Worm (Caenorhabditis elegans) whole organism, L4 larva: ENCODE results near the gene col-78.
"Not testable (repeated sequence)": the region's sequence is repeated elsewhere in the genome, so short reads cannot be mapped to it uniquely, and the experiment has no call there.

Experiments
- D1046.2 ChIP-seq: fragments of 200-800 bp; sonication (Bioruptor generic); IDR thresholded peaks from 2 replicates; pipeline ENCODE4 v1.3.6; 2022; ENCODE audit warnings: missing genetic modification characterization, missing compliant biosample characterization
- F26F4.8 ChIP-seq: fragments of 200-800 bp; sonication (Bioruptor generic); conservative IDR thresholded peaks from 2 replicates; pipeline ENCODE4 v1.3.6; 2022; ENCODE audit warnings: missing genetic modification characterization, missing compliant biosample characterization
- F37D6.2 ChIP-seq: sonication (generic microtip); optimal IDR thresholded peaks from 2 replicates; lab custom pipeline; 2016; ENCODE audit warnings: mild to moderate bottlenecking, missing genetic modification characterization, missing compliant biosample characterization
- F44E2.7 ChIP-seq: fragments of 200-800 bp; sonication (Bioruptor generic); IDR thresholded peaks from 2 replicates; pipeline ENCODE4 v2.1.2; 2022; ENCODE audit warnings: missing genetic modification characterization, missing compliant biosample characterization
- T20F7.1 ChIP-seq: fragments of 200-800 bp; sonication (Bioruptor generic); optimal IDR thresholded peaks from 2 replicates; lab custom pipeline; 2018; ENCODE audit warnings: mild to moderate bottlenecking, missing genetic modification characterization, missing compliant biosample characterization
- T26A8.4 ChIP-seq: fragments of 200-800 bp; sonication (Bioruptor generic); IDR thresholded peaks from 2 replicates; pipeline ENCODE4 v1.3.6; 2022; ENCODE audit warnings: missing genetic modification characterization, missing compliant biosample characterization
- Y105C5A.15 ChIP-seq: fragments of 200-800 bp; sonication (Bioruptor generic); IDR thresholded peaks from 2 replicates; pipeline ENCODE4 v1.3.6; 2022; ENCODE audit warnings: missing genetic modification characterization, missing compliant biosample characterization
- Y48G9A.11 ChIP-seq: fragments of 200-800 bp; sonication (Bioruptor generic); IDR thresholded peaks from 2 replicates; pipeline ENCODE4 v1.3.6; 2022; ENCODE audit warnings: missing genetic modification reagents, missing genetic modification characterization, missing compliant biosample characterization
- Y75B8A.6 ChIP-seq: fragments of 200-800 bp; sonication (Bioruptor generic); IDR thresholded peaks from 2 replicates; pipeline ENCODE4 v1.3.6; 2022; ENCODE audit warnings: missing genetic modification reagents, missing genetic modification characterization, missing compliant biosample characterization
- ZK337.2 ChIP-seq: fragments of 200-800 bp; sonication (Bioruptor generic); IDR thresholded peaks from 2 replicates; pipeline ENCODE4 v1.3.6; 2022; ENCODE audit warnings: missing genetic modification reagents, missing genetic modification characterization, missing compliant biosample characterization
- arid-1 ChIP-seq: fragments of 200-800 bp; sonication (Bioruptor generic); conservative IDR thresholded peaks from 2 replicates; pipeline ENCODE4 v1.3.6; 2022; ENCODE audit warnings: missing genetic modification reagents, missing genetic modification characterization, missing compliant biosample characterization
- ceh-20 ChIP-seq: fragments of 200-800 bp; sonication (Bioruptor generic); IDR thresholded peaks from 2 replicates; pipeline ENCODE4 v1.3.6; 2022; ENCODE audit warnings: missing genetic modification reagents, missing genetic modification characterization, missing compliant biosample characterization
- ceh-44 ChIP-seq: fragments of 200-800 bp; sonication (Bioruptor generic); IDR thresholded peaks from 2 replicates; pipeline ENCODE4 v1.3.6; 2022; ENCODE audit warnings: missing genetic modification reagents, missing genetic modification characterization, missing compliant biosample characterization
- dmd-6 ChIP-seq: fragments of 200-800 bp; sonication (Bioruptor generic); IDR thresholded peaks from 2 replicates; pipeline ENCODE4 v1.3.6; 2022; ENCODE audit warnings: missing genetic modification reagents, missing genetic modification characterization, missing compliant biosample characterization
- dmd-8 ChIP-seq: fragments of 200-800 bp; sonication (Bioruptor generic); IDR thresholded peaks from 2 replicates; pipeline ENCODE4 v1.3.6; 2022; ENCODE audit warnings: missing genetic modification characterization, missing compliant biosample characterization
- dmd-9 ChIP-seq: fragments of 200-800 bp; sonication (Bioruptor generic); IDR thresholded peaks from 2 replicates; pipeline ENCODE4 v1.3.6; 2022; ENCODE audit warnings: missing genetic modification reagents, missing genetic modification characterization, missing compliant biosample characterization
- egl-43 ChIP-seq: fragments of 200-800 bp; sonication (Bioruptor generic); IDR thresholded peaks from 2 replicates; pipeline ENCODE4 v1.3.6; 2022; ENCODE audit warnings: missing genetic modification reagents, missing genetic modification characterization, missing compliant biosample characterization
- fkh-10 ChIP-seq: fragments of 150-350 bp; optimal IDR thresholded peaks from 2 replicates; lab custom pipeline; 2014; ENCODE audit warnings: missing biosample characterization, missing genetic modification reagents, missing genetic modification characterization
- hmg-1.1 ChIP-seq: fragments of 200-800 bp; sonication (Bioruptor generic); IDR thresholded peaks from 2 replicates; pipeline ENCODE4 v1.3.6; 2022; ENCODE audit warnings: missing genetic modification reagents, missing genetic modification characterization, missing compliant biosample characterization
- lim-7 ChIP-seq: fragments of 200-800 bp; sonication (Bioruptor generic); IDR thresholded peaks from 2 replicates; pipeline ENCODE4 v1.3.6; 2022; ENCODE audit warnings: missing genetic modification characterization, missing compliant biosample characterization
- lin-1 ChIP-seq: fragments of 200-800 bp; sonication (Bioruptor generic); IDR thresholded peaks from 2 replicates; pipeline ENCODE4 v1.3.6; 2022; ENCODE audit warnings: missing genetic modification reagents, missing genetic modification characterization, missing compliant biosample characterization
- lin-13 ChIP-seq: fragments of 150-350 bp; optimal IDR thresholded peaks from 2 replicates; lab custom pipeline; 2014; ENCODE audit warnings: missing biosample characterization, missing genetic modification reagents, missing genetic modification characterization
- lin-29 ChIP-seq: fragments of 200-800 bp; sonication (Bioruptor generic); IDR thresholded peaks from 2 replicates; pipeline ENCODE4 v1.3.6; 2022; ENCODE audit warnings: missing genetic modification reagents, missing genetic modification characterization, missing compliant biosample characterization
- lin-38 ChIP-seq: fragments of 200-800 bp; sonication (Bioruptor generic); IDR thresholded peaks from 2 replicates; pipeline ENCODE4 v1.3.6; 2022; ENCODE audit warnings: missing genetic modification reagents, missing genetic modification characterization, missing compliant biosample characterization
- madf-5 ChIP-seq, 2 experiments: fragments of 200-800 bp; sonication (Bioruptor generic); IDR thresholded peaks; 2 replicates each; pipeline ENCODE4 v1.3.6; 2022; ENCODE audit warnings: missing compliant biosample characterization in 2 of 2, missing genetic modification characterization in 2 of 2
- madf-9 ChIP-seq: fragments of 200-800 bp; sonication (Bioruptor generic); conservative IDR thresholded peaks from 2 replicates; pipeline ENCODE4 v1.3.6; 2022; ENCODE audit warnings: missing genetic modification reagents, missing genetic modification characterization, missing compliant biosample characterization
- mdt-29 ChIP-seq: fragments of 200-800 bp; sonication (Bioruptor generic); IDR thresholded peaks from 2 replicates; pipeline ENCODE4 v1.3.6; 2022; ENCODE audit warnings: missing genetic modification reagents, missing genetic modification characterization, missing compliant biosample characterization
- mep-1 ChIP-seq: fragments of 150-350 bp; sonication (generic microtip); optimal IDR thresholded peaks from 3 replicates; lab custom pipeline; 2014; ENCODE audit warnings: missing biosample characterization, missing genetic modification characterization
- mes-2 ChIP-seq: sonication (generic microtip); optimal IDR thresholded peaks from 2 replicates; lab custom pipeline; 2016; ENCODE audit warnings: missing genotype, mild to moderate bottlenecking, missing genetic modification characterization, missing compliant biosample characterization; ENCODE audit not compliant: poor library complexity, severe bottlenecking
- mxl-2 ChIP-seq: fragments of 200-800 bp; sonication (Bioruptor generic); conservative IDR thresholded peaks from 2 replicates; pipeline ENCODE4 v1.3.6; 2022; ENCODE audit warnings: missing genetic modification reagents, missing genetic modification characterization, missing compliant biosample characterization
- nhr-10 ChIP-seq: fragments of 150-350 bp; optimal IDR thresholded peaks from 2 replicates; lab custom pipeline; 2014; ENCODE audit warnings: missing biosample characterization, missing genetic modification characterization
- nhr-41 ChIP-seq: fragments of 200-800 bp; sonication (Bioruptor generic); IDR thresholded peaks from 2 replicates; pipeline ENCODE4 v1.3.6; 2022; ENCODE audit warnings: missing genetic modification reagents, missing genetic modification characterization, missing compliant biosample characterization
- nhr-42 ChIP-seq: fragments of 200-800 bp; sonication (Bioruptor generic); IDR thresholded peaks from 2 replicates; pipeline ENCODE4 v1.3.6; 2022; ENCODE audit warnings: missing genetic modification characterization, missing compliant biosample characterization
- nhr-6 ChIP-seq: fragments of 150-350 bp; optimal IDR thresholded peaks from 2 replicates; lab custom pipeline; 2014; ENCODE audit warnings: missing biosample characterization, missing genetic modification characterization
- pha-4 ChIP-seq, 2 experiments: fragments of 150-350 bp in 1 of 2; fragments of 200-800 bp in 1 of 2; sonication (Bioruptor generic) in 1 of 2; IDR thresholded peaks in 1 of 2; optimal IDR thresholded peaks in 1 of 2; 2 replicates each; pipeline versions ENCODE4 v1.3.6 to Lab custom; 2014 to 2022; ENCODE audit warnings: missing genetic modification characterization in 2 of 2, missing genetic modification reagents in 2 of 2, missing biosample characterization in 1 of 2, missing compliant biosample characterization in 1 of 2
- php-3 ChIP-seq: fragments of 200-800 bp; sonication (Bioruptor generic); IDR thresholded peaks from 2 replicates; pipeline ENCODE4 v1.3.6; 2022; ENCODE audit warnings: missing genetic modification reagents, missing genetic modification characterization, missing compliant biosample characterization
- saeg-2 ChIP-seq: fragments of 200-800 bp; sonication (Bioruptor generic); IDR thresholded peaks from 2 replicates; pipeline ENCODE4 v1.3.6; 2022; ENCODE audit warnings: missing genetic modification reagents, missing genetic modification characterization, missing compliant biosample characterization
- set-16 ChIP-seq: fragments of 200-800 bp; sonication (Bioruptor generic); IDR thresholded peaks from 2 replicates; pipeline ENCODE4 v1.3.6; 2022; ENCODE audit warnings: missing genetic modification reagents, missing genetic modification characterization, missing compliant biosample characterization
- snpc-1.2 ChIP-seq: fragments of 200-800 bp; sonication (Bioruptor generic); IDR thresholded peaks from 2 replicates; pipeline ENCODE4 v1.3.6; 2022; ENCODE audit warnings: missing genetic modification reagents, missing genetic modification characterization, missing compliant biosample characterization
- tra-1 ChIP-seq: fragments of 200-800 bp; sonication (Bioruptor generic); IDR thresholded peaks from 2 replicates; pipeline ENCODE4 v1.3.6; 2022; ENCODE audit warnings: missing genetic modification reagents, missing genetic modification characterization, missing compliant biosample characterization
- unc-62 ChIP-seq, 3 experiments: fragments of 150-350 bp in 1 of 3; sonication (generic microtip); optimal IDR thresholded peaks in 2 of 3; peaks in 1 of 3; 1 replicate in 1 of 3; 2 replicates in 2 of 3; lab custom pipeline; 2014 to 2017; ENCODE audit warnings: missing biosample characterization in 3 of 3, missing genetic modification characterization in 3 of 3, missing genetic modification reagents in 3 of 3, missing genotype in 1 of 3
- vab-7 ChIP-seq: fragments of 200-800 bp; sonication (Bioruptor generic); IDR thresholded peaks from 2 replicates; pipeline ENCODE4 v1.3.6; 2022; ENCODE audit warnings: missing genetic modification reagents, missing genetic modification characterization, missing compliant biosample characterization
- zfp-3 ChIP-seq: fragments of 200-800 bp; sonication (Bioruptor generic); conservative IDR thresholded peaks from 2 replicates; pipeline ENCODE4 v1.3.6; 2022; ENCODE audit warnings: missing genetic modification reagents, missing genetic modification characterization, missing compliant biosample characterization

The col-78 gene

DNA sequence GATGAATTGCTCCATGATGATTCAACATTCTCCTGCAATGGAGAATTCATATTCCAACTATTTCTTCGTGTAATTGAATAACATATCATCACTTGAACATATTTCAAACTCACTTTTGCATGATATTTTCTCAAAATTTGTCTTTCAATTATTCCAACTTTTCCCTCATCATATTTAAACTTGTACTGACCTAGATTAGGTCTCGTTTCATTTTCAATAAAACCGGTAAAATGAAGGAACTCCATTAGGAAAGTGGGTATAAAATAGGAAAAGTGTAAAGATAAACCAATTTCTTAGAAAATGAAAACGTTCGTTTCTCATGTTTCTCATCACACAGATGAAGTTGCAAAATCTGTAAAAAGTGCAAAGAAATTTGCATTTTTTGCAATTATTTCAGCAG is at the start of gene col-78:
Gene col-78, plus strand, starts transcription at position 301 of the 400 bp plus-strand sequence.
- TF ChIP-seq lin-29 (GFP tag; lab: Robert Waterston, UW), result no peak
- no peak for TF ChIP-seq lin-13 (GFP tag; lab: Kevin White, UChicago)
- TF ChIP-seq F37D6.2 (tag; lab: Kevin White, UChicago), result no peak
- TF ChIP-seq T20F7.1 (GFP tag; lab: Kevin White, UChicago), result no peak
- no peak for TF ChIP-seq mes-2
- TF ChIP-seq tra-1, result no peak
- TF ChIP-seq unc-62 (GFP tag; optimal IDR thresholded peaks at IDR 0.05 in 1 of 2; lab: Kevin White, UChicago), result no peak
- TF ChIP-seq unc-62 (tag; optimal IDR thresholded peaks at IDR 0.05; lab: Kevin White, UChicago), result no peak
- TF ChIP-seq lin-38 (GFP tag; lab: Robert Waterston, UW), result no peak
- TF ChIP-seq madf-5 (GFP tag; IDR thresholded peaks at IDR 0.05; lab: Robert Waterston, UW), result no peak
- TF ChIP-seq fkh-10 (GFP tag; lab: Kevin White, UChicago), result no peak
- no peak for TF ChIP-seq nhr-10 (tag; lab: Kevin White, UChicago)
- TF ChIP-seq mep-1 (tag; lab: Kevin White, UChicago), result no peak
- no peak for TF ChIP-seq Y48G9A.11 (GFP tag; lab: Robert Waterston, UW)
- TF ChIP-seq arid-1 (GFP tag; lab: Robert Waterston, UW), result no peak
- TF ChIP-seq nhr-6 (tag; lab: Kevin White, UChicago), result no peak

DNA sequence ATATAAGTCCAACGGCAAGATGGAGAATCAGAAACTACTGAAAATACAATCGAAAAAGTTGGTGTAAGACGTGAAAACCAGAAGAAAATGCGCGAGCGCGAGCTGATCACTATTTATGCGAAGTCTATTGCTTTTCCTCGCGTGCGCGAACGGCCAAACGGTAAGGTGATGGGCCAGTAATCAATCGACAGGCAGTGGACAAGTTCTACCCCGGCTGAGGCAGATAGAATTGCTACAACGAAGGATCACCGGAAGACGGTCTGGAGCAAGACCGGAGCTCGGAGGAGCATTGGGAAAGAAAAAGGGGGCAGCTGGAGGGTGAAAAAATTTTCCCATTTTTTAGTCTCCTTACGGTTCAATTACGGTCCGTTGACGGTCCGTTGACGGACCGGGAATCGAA is 49.7 kb upstream of the col-78 start:
- peak; percentile 74 for TF ChIP-seq nhr-41
- TF ChIP-seq php-3 (GFP tag; lab: Robert Waterston, UW), result peak; percentile 75
- TF ChIP-seq egl-43 (GFP tag; lab: Robert Waterston, UW), result peak; percentile 96
- peak; percentile 89 for TF ChIP-seq F26F4.8
- peak; percentile 85 for TF ChIP-seq Y48G9A.11 (GFP tag; lab: Robert Waterston, UW)
- peak; percentile 69 for TF ChIP-seq madf-9 (GFP tag; lab: Robert Waterston, UW)
- TF ChIP-seq tra-1, result peak; percentile 85; the same call in 1 of the 2 replicates
- peak; percentile 87 for TF ChIP-seq lin-1 (GFP tag; lab: Robert Waterston, UW)
- peak; percentile 86 for TF ChIP-seq D1046.2 (GFP tag; lab: Robert Waterston, UW)
- TF ChIP-seq Y75B8A.6, result 0 out of 2 replicates have a peak, but pooled peaks have one; percentile 38
- TF ChIP-seq pha-4 (GFP tag; IDR thresholded peaks at IDR 0.05; lab: Robert Waterston, UW), result peak; percentile 89
- TF ChIP-seq pha-4 (tag; optimal IDR thresholded peaks at IDR 0.05; lab: Kevin White, UChicago), result not testable (repeated sequence)
- TF ChIP-seq lim-7, result peak; percentile 92
- peak; percentile 81 for TF ChIP-seq vab-7 (GFP tag; lab: Robert Waterston, UW)
- peak; percentile 37 for TF ChIP-seq dmd-6 (GFP tag; lab: Robert Waterston, UW)
- peak; percentile 60; the same call in 1 of the 2 replicates for TF ChIP-seq ceh-44 (GFP tag; lab: Robert Waterston, UW)
- TF ChIP-seq arid-1 (GFP tag; lab: Robert Waterston, UW), result peak; percentile 91
- peak; percentile 97 for TF ChIP-seq dmd-8 (GFP tag; lab: Robert Waterston, UW)
- TF ChIP-seq T26A8.4 (GFP tag; lab: Robert Waterston, UW), result peak; percentile 82
- TF ChIP-seq ZK337.2, result 0 out of 2 replicates have a peak, but pooled peaks have one; percentile 41
- TF ChIP-seq saeg-2 (GFP tag; lab: Robert Waterston, UW), result 0 out of 2 replicates have a peak, but pooled peaks have one; percentile 54
- 0 out of 2 replicates have a peak, but pooled peaks have one; percentile 29 for TF ChIP-seq zfp-3
- TF ChIP-seq nhr-42 (GFP tag; lab: Robert Waterston, UW), result peak; percentile 78
- TF ChIP-seq snpc-1.2 (GFP tag; lab: Robert Waterston, UW), result peak; percentile 91
- TF ChIP-seq F44E2.7 (GFP tag; lab: Robert Waterston, UW), result peak; percentile 93
- TF ChIP-seq mxl-2 (GFP tag; lab: Robert Waterston, UW), result 0 out of 2 replicates have a peak, but pooled peaks have one; percentile 17
- 0 out of 2 replicates have a peak, but pooled peaks have one; percentile 42 for TF ChIP-seq lin-29 (GFP tag; lab: Robert Waterston, UW)
- TF ChIP-seq set-16, result peak; percentile 74
- peak; percentile 20; the same call in 1 of the 2 replicates for TF ChIP-seq hmg-1.1 (GFP tag; lab: Robert Waterston, UW)
- TF ChIP-seq dmd-9, result peak; percentile 72
- peak; percentile 84 for TF ChIP-seq lin-38 (GFP tag; lab: Robert Waterston, UW)
- TF ChIP-seq ceh-20 (GFP tag; lab: Robert Waterston, UW), result peak; percentile 36; the same call in 1 of the 2 replicates
- TF ChIP-seq Y105C5A.15, result peak; percentile 69; the same call in 1 of the 2 replicates
- TF ChIP-seq mdt-29 (GFP tag; lab: Robert Waterston, UW), result peak; percentile 53; the same call in 1 of the 2 replicates
- TF ChIP-seq madf-5 (GFP tag; IDR thresholded peaks at IDR 0.05; lab: Robert Waterston, UW), result peak; percentile 61 to 77; a peak in 2 of 4 replicates
